Fruit fly (Drosophila melanogaster) whole organism, embryonic: ENCODE data around the gene Aasdh.

ENCODE experiments used
- CG10959 ChIP-seq: fragments of 200-800 bp; sonication (Bioruptor generic); IDR thresholded peaks from 2 replicates; pipeline ENCODE4 v1.3.6; 2022; ENCODE audit warnings: missing biosample characterization, missing genetic modification characterization
- CG11085 ChIP-seq: fragments of 200-800 bp; sonication (Bioruptor generic); IDR thresholded peaks from 2 replicates; pipeline ENCODE4 v1.3.6; 2022; ENCODE audit warnings: missing biosample characterization, missing genetic modification characterization
- CG11398 ChIP-seq: fragments of 200-800 bp; sonication (Bioruptor generic); optimal IDR thresholded peaks from 2 replicates; lab custom pipeline; 2016; ENCODE audit warnings: missing biosample characterization, missing genetic modification characterization
- CG11723 ChIP-seq: fragments of 200-800 bp; sonication (Bioruptor generic); optimal IDR thresholded peaks from 2 replicates; lab custom pipeline; 2017; ENCODE audit warnings: missing biosample characterization, mild to moderate bottlenecking, missing genetic modification characterization
- CG15073 ChIP-seq: fragments of 200-800 bp; sonication (Bioruptor generic); optimal IDR thresholded peaks from 2 replicates; lab custom pipeline; 2016; ENCODE audit warnings: missing biosample characterization, missing genetic modification characterization
- CG15269 ChIP-seq: fragments of 200-800 bp; sonication (Bioruptor generic); optimal IDR thresholded peaks from 2 replicates; lab custom pipeline; 2018; ENCODE audit warnings: missing biosample characterization, mild to moderate bottlenecking, missing genetic modification characterization, moderate library complexity
- CG17568 ChIP-seq: fragments of 200-800 bp; sonication (Bioruptor generic); optimal IDR thresholded peaks from 2 replicates; lab custom pipeline; 2018; ENCODE audit warnings: missing biosample characterization, mild to moderate bottlenecking, missing genetic modification characterization, moderate library complexity
- CG34224 ChIP-seq: fragments of 200-800 bp; sonication (Bioruptor generic); IDR thresholded peaks from 3 replicates; pipeline ENCODE4 v1.3.6; 2022; ENCODE audit warnings: missing biosample characterization, missing genetic modification characterization; ENCODE audit not compliant: partially characterized antibody
- CG34422 ChIP-seq: fragments of 200-800 bp; sonication (Bioruptor generic); IDR thresholded peaks from 3 replicates; pipeline ENCODE4 v1.3.6; 2022; ENCODE audit warnings: missing biosample characterization, missing genetic modification characterization
- CG3847 ChIP-seq: fragments of 200-800 bp; sonication (Bioruptor generic); IDR thresholded peaks from 2 replicates; pipeline ENCODE4 v1.3.6; 2022; ENCODE audit warnings: missing biosample characterization, missing genetic modification characterization
- CG3995 ChIP-seq: fragments of 200-800 bp; sonication (Bioruptor generic); optimal IDR thresholded peaks from 3 replicates; lab custom pipeline; 2016; ENCODE audit warnings: missing biosample characterization, missing genetic modification characterization
- CG4854 ChIP-seq: fragments of 200-800 bp; sonication (Bioruptor generic); optimal IDR thresholded peaks from 2 replicates; lab custom pipeline; 2016; ENCODE audit warnings: missing biosample characterization, missing genetic modification characterization, inconsistent platforms
- CG6272 ChIP-seq: fragments of 200-800 bp; sonication (Bioruptor generic); IDR thresholded peaks from 2 replicates; pipeline ENCODE4 v1.3.6; 2022; ENCODE audit warnings: missing biosample characterization, missing genetic modification characterization
- CG6683 ChIP-seq: fragments of 200-800 bp; sonication (Bioruptor generic); optimal IDR thresholded peaks from 2 replicates; lab custom pipeline; 2017; ENCODE audit warnings: missing biosample characterization, mild to moderate bottlenecking, missing genetic modification characterization, missing genetic modification reagents
- CG6689 ChIP-seq: fragments of 200-800 bp; sonication (Bioruptor generic); IDR thresholded peaks from 2 replicates; pipeline ENCODE4 v1.3.6; 2022; ENCODE audit warnings: missing biosample characterization, missing genetic modification characterization
- Dip3 ChIP-seq: fragments of 200-800 bp; sonication (Bioruptor generic); optimal IDR thresholded peaks from 3 replicates; lab custom pipeline; 2016; ENCODE audit warnings: missing biosample characterization, missing genetic modification characterization
- ERR ChIP-seq: fragments of 200-800 bp; sonication (Bioruptor generic); optimal IDR thresholded peaks from 2 replicates; lab custom pipeline; 2016; ENCODE audit warnings: missing biosample characterization, missing genetic modification characterization
- Fer3 ChIP-seq: fragments of 200-800 bp; sonication (Bioruptor generic); optimal IDR thresholded peaks from 2 replicates; lab custom pipeline; 2018; ENCODE audit warnings: missing biosample characterization, mild to moderate bottlenecking, missing genetic modification characterization, moderate library complexity
- GATAe ChIP-seq: fragments of 200-800 bp; sonication (Bioruptor generic); conservative IDR thresholded peaks from 2 replicates; pipeline ENCODE4 v1.3.6; 2022; ENCODE audit warnings: missing biosample characterization, missing genetic modification characterization
- H2.0 ChIP-seq: fragments of 200-800 bp; sonication (Bioruptor generic); IDR thresholded peaks from 2 replicates; pipeline ENCODE4 v1.3.6; 2022; ENCODE audit warnings: missing biosample characterization, missing genetic modification characterization
- Hr39 ChIP-seq: fragments of >200 bp; optimal IDR thresholded peaks from 2 replicates; lab custom pipeline; 2017
- Hr51 ChIP-seq, 2 experiments: fragments of 200-800 bp; sonication (Bioruptor generic); optimal IDR thresholded peaks; 2 replicates in 1 of 2; 3 replicates in 1 of 2; lab custom pipeline; 2016 to 2018; ENCODE audit warnings: missing biosample characterization in 2 of 2, missing genetic modification characterization in 2 of 2, mild to moderate bottlenecking in 1 of 2, moderate library complexity in 1 of 2
- Hsf ChIP-seq: fragments of 200-800 bp; sonication (Bioruptor generic); optimal IDR thresholded peaks from 3 replicates; lab custom pipeline; 2016; ENCODE audit warnings: missing biosample characterization, missing genetic modification characterization
- NC2β ChIP-seq: fragments of 200-800 bp; sonication (Bioruptor generic); optimal IDR thresholded peaks from 2 replicates; lab custom pipeline; 2016; ENCODE audit warnings: missing biosample characterization, missing genetic modification characterization
- Ptx1 ChIP-seq: fragments of 200-800 bp; sonication (Bioruptor generic); IDR thresholded peaks from 2 replicates; pipeline ENCODE4 v1.3.6; 2022; ENCODE audit warnings: missing biosample characterization, missing genetic modification characterization
- Sry-δ ChIP-seq: fragments of 200-800 bp; sonication (Bioruptor generic); optimal IDR thresholded peaks from 2 replicates; lab custom pipeline; 2016; ENCODE audit warnings: missing biosample characterization, missing genetic modification characterization
- Vsx1 ChIP-seq: fragments of 200-800 bp; sonication (Bioruptor generic); optimal IDR thresholded peaks from 2 replicates; lab custom pipeline; 2017; ENCODE audit warnings: missing biosample characterization, mild to moderate bottlenecking, missing genetic modification characterization, missing genetic modification reagents
- ap ChIP-seq: fragments of 200-800 bp; sonication (Bioruptor generic); IDR thresholded peaks from 2 replicates; pipeline ENCODE4 v1.3.6; 2022; ENCODE audit warnings: missing biosample characterization, missing genetic modification characterization
- ara ChIP-seq: fragments of 200-800 bp; sonication (Bioruptor generic); IDR thresholded peaks from 2 replicates; pipeline ENCODE4 v1.3.6; 2022; ENCODE audit warnings: missing biosample characterization, missing genetic modification characterization
- bowl ChIP-seq: fragments of 200-800 bp; sonication (Bioruptor generic); IDR thresholded peaks from 2 replicates; pipeline ENCODE4 v1.3.6; 2022; ENCODE audit warnings: missing biosample characterization, missing genetic modification characterization
- chm ChIP-seq: fragments of 200-800 bp; sonication (Bioruptor generic); IDR thresholded peaks from 2 replicates; pipeline ENCODE4 v1.3.6; 2022; ENCODE audit warnings: missing biosample characterization, missing genetic modification characterization
- crol ChIP-seq: fragments of 200-800 bp; sonication (Bioruptor generic); IDR thresholded peaks from 2 replicates; pipeline ENCODE4 v1.3.6; 2022; ENCODE audit warnings: missing biosample characterization, missing genetic modification characterization
- da ChIP-seq: fragments of 200-800 bp; sonication (Bioruptor generic); optimal IDR thresholded peaks from 2 replicates; lab custom pipeline; 2016; ENCODE audit warnings: missing biosample characterization, missing genetic modification characterization
- disco-r ChIP-seq: fragments of 200-800 bp; sonication (Bioruptor generic); optimal IDR thresholded peaks from 2 replicates; lab custom pipeline; 2016; ENCODE audit warnings: missing biosample characterization, missing genetic modification characterization
- dysf ChIP-seq: fragments of 200-800 bp; sonication (Bioruptor generic); IDR thresholded peaks from 3 replicates; pipeline ENCODE4 v1.3.6; 2022; ENCODE audit warnings: missing biosample characterization, missing genetic modification characterization
- eyg ChIP-seq: fragments of 200-800 bp; sonication (Bioruptor generic); optimal IDR thresholded peaks from 3 replicates; lab custom pipeline; 2016; ENCODE audit warnings: missing biosample characterization, missing genetic modification characterization
- fd102C ChIP-seq: fragments of 200-800 bp; sonication (Bioruptor generic); optimal IDR thresholded peaks from 2 replicates; lab custom pipeline; 2018; ENCODE audit warnings: missing biosample characterization, mild to moderate bottlenecking, missing genetic modification characterization, moderate library complexity
- inv ChIP-seq: fragments of 200-800 bp; sonication (Bioruptor generic); IDR thresholded peaks from 2 replicates; pipeline ENCODE4 v1.3.6; 2022; ENCODE audit warnings: missing biosample characterization, missing genetic modification characterization; ENCODE audit not compliant: partially characterized antibody
- kay ChIP-seq: fragments of 200-800 bp; sonication (Bioruptor generic); optimal IDR thresholded peaks from 2 replicates; lab custom pipeline; 2016; ENCODE audit warnings: missing biosample characterization, missing genetic modification characterization
- kni ChIP-seq: fragments of 200-800 bp; sonication (Bioruptor generic); optimal IDR thresholded peaks from 3 replicates; lab custom pipeline; 2017; ENCODE audit warnings: mild to moderate bottlenecking, missing biosample characterization, missing genetic modification reagents, missing genetic modification characterization
- mld ChIP-seq: fragments of 200-800 bp; sonication (Bioruptor generic); IDR thresholded peaks from 3 replicates; pipeline ENCODE4 v1.3.6; 2022; ENCODE audit warnings: missing biosample characterization, missing genetic modification characterization; ENCODE audit not compliant: partially characterized antibody
- onecut ChIP-seq: fragments of 200-800 bp; sonication (Bioruptor generic); IDR thresholded peaks from 2 replicates; pipeline ENCODE4 v1.3.6; 2022; ENCODE audit warnings: missing biosample characterization, missing genetic modification characterization
- org-1 ChIP-seq: fragments of 200-800 bp; sonication (Bioruptor generic); optimal IDR thresholded peaks from 2 replicates; lab custom pipeline; 2017; ENCODE audit warnings: missing biosample characterization, missing genetic modification characterization
- pfk ChIP-seq: fragments of 200-800 bp; sonication (Bioruptor generic); optimal IDR thresholded peaks from 2 replicates; lab custom pipeline; 2018; ENCODE audit warnings: missing biosample characterization, mild to moderate bottlenecking, missing genetic modification characterization, moderate library complexity
- scrt ChIP-seq: fragments of 200-800 bp; sonication (Bioruptor generic); optimal IDR thresholded peaks from 2 replicates; lab custom pipeline; 2018; ENCODE audit warnings: missing biosample characterization, mild to moderate bottlenecking, missing genetic modification characterization, moderate library complexity
- seq ChIP-seq: fragments of 200-800 bp; sonication (Bioruptor generic); IDR thresholded peaks from 2 replicates; pipeline ENCODE4 v1.3.6; 2022; ENCODE audit warnings: missing biosample characterization, missing genetic modification characterization
- shn ChIP-seq: fragments of 200-800 bp; sonication (Bioruptor generic); optimal IDR thresholded peaks from 3 replicates; lab custom pipeline; 2016; ENCODE audit warnings: missing biosample characterization, missing genetic modification characterization
- sr ChIP-seq: fragments of 200-800 bp; sonication (Bioruptor generic); IDR thresholded peaks from 3 replicates; pipeline ENCODE4 v1.3.6; 2022; ENCODE audit warnings: missing biosample characterization, missing genetic modification characterization
- unc-4 ChIP-seq: fragments of 200-800 bp; sonication (Bioruptor generic); IDR thresholded peaks from 2 replicates; pipeline ENCODE4 v1.3.6; 2022; ENCODE audit warnings: missing biosample characterization, missing genetic modification characterization; ENCODE audit not compliant: partially characterized antibody
- wdn ChIP-seq: fragments of 200-800 bp; sonication (Bioruptor generic); IDR thresholded peaks from 2 replicates; pipeline ENCODE4 v1.3.6; 2022; ENCODE audit warnings: missing biosample characterization, missing genetic modification characterization
- wor ChIP-seq: fragments of 200-800 bp; sonication (Bioruptor generic); IDR thresholded peaks from 2 replicates; pipeline ENCODE4 v1.3.6; 2022; ENCODE audit warnings: missing biosample characterization, missing genetic modification characterization
- zf30C ChIP-seq: fragments of 200-800 bp; sonication (Bioruptor generic); optimal IDR thresholded peaks from 3 replicates; lab custom pipeline; 2018; ENCODE audit warnings: missing biosample characterization, mild to moderate bottlenecking, missing genetic modification characterization

The Aasdh gene

dm6 chr2L:8461782-8462453, 12.5 kb upstream of the Aasdh start (continued):
- peak; percentile 61 for TF ChIP-seq GATAe (GFP tag; lab: Robert Waterston, UW)
- no peak for TF ChIP-seq CG34422 (GFP tag; lab: Robert Waterston, UW)
- TF ChIP-seq NC2β (GFP tag; lab: Kevin White, UChicago), result no peak
- TF ChIP-seq mld (GFP tag; lab: Robert Waterston, UW), result no peak
- no peak for TF ChIP-seq ap (GFP tag; lab: Robert Waterston, UW)
- TF ChIP-seq Ptx1 (GFP tag; lab: Robert Waterston, UW), result no peak
- no peak for TF ChIP-seq CG11723 (GFP tag; lab: Kevin White, UChicago)
- no peak for TF ChIP-seq CG11085
- TF ChIP-seq CG4854, result no peak
- peak; percentile 11 for TF ChIP-seq Hsf (GFP tag; lab: Kevin White, UChicago)
- peak; percentile 18 for TF ChIP-seq Sry-δ (GFP tag; lab: Kevin White, UChicago)
- peak; percentile 40 for TF ChIP-seq org-1 (GFP tag; lab: Kevin White, UChicago)
- TF ChIP-seq H2.0 (GFP tag; lab: Robert Waterston, UW), result no peak
- TF ChIP-seq Hr39 (lab: Kevin White, UChicago), result no peak
- TF ChIP-seq CG34224, result no peak
- no peak for TF ChIP-seq CG3847
- no peak for TF ChIP-seq disco-r (GFP tag; lab: Kevin White, UChicago)
- TF ChIP-seq Fer3 (tag; lab: Kevin White, UChicago), result peak; percentile 35
- TF ChIP-seq ara, result no peak
- no peak for TF ChIP-seq inv (GFP tag; lab: Robert Waterston, UW)
- TF ChIP-seq sr (GFP tag; lab: Robert Waterston, UW), result no peak
- TF ChIP-seq CG3995 (GFP tag; lab: Kevin White, UChicago), result no peak
- TF ChIP-seq onecut (GFP tag; lab: Robert Waterston, UW), result no peak
- TF ChIP-seq bowl (GFP tag; lab: Robert Waterston, UW), result no peak
- no peak for TF ChIP-seq CG10959 (GFP tag; lab: Robert Waterston, UW)
- no peak for TF ChIP-seq unc-4 (GFP tag; lab: Robert Waterston, UW)
- TF ChIP-seq wdn (GFP tag; lab: Robert Waterston, UW), result no peak
- TF ChIP-seq seq (GFP tag; lab: Robert Waterston, UW), result no peak
- no peak for TF ChIP-seq kni (GFP tag; lab: Kevin White, UChicago)
- no peak for TF ChIP-seq da (GFP tag; lab: Kevin White, UChicago)
- peak; percentile 10 for TF ChIP-seq kay (GFP tag; lab: Kevin White, UChicago)
- no peak for TF ChIP-seq Dip3 (GFP tag; lab: Kevin White, UChicago)
- TF ChIP-seq crol (GFP tag; lab: Robert Waterston, UW), result no peak
- TF ChIP-seq CG15269, result peak; percentile 27
- no peak for TF ChIP-seq CG11398 (GFP tag; lab: Kevin White, UChicago)
- peak; percentile 43; the same call in 1 of the 3 replicates for TF ChIP-seq dysf (GFP tag; lab: Robert Waterston, UW)
- TF ChIP-seq CG6689 (GFP tag; lab: Robert Waterston, UW), result no peak
- no peak for TF ChIP-seq CG6272 (GFP tag; lab: Robert Waterston, UW)
- no peak for TF ChIP-seq wor (GFP tag; lab: Robert Waterston, UW)
- TF ChIP-seq shn (GFP tag; lab: Kevin White, UChicago), result no peak
- no peak for TF ChIP-seq fd102C
- TF ChIP-seq eyg (GFP tag; lab: Kevin White, UChicago), result no peak
- peak; percentile 12 for TF ChIP-seq scrt (GFP tag; lab: Kevin White, UChicago)
- no peak for TF ChIP-seq pfk (GFP tag; lab: Kevin White, UChicago)
- no peak for TF ChIP-seq ERR (GFP tag; lab: Kevin White, UChicago)
- no peak for TF ChIP-seq CG17568 (GFP tag; lab: Kevin White, UChicago)
- no peak for TF ChIP-seq zf30C (GFP tag; lab: Kevin White, UChicago)
- no peak for TF ChIP-seq CG6683 (GFP tag; lab: Kevin White, UChicago)
- TF ChIP-seq Hr51 (GFP tag; optimal IDR thresholded peaks at IDR 0.05; lab: Kevin White, UChicago), result peak in 1 of 2 experiments; percentile 18
- TF ChIP-seq Vsx1 (GFP tag; lab: Kevin White, UChicago), result peak; percentile 3
- no peak for TF ChIP-seq chm
- no peak for TF ChIP-seq CG15073 (GFP tag; lab: Kevin White, UChicago)
